Fruit fly (Drosophila melanogaster): ENCODE measurements around the gene Ptip.

The Ptip gene

DNA sequence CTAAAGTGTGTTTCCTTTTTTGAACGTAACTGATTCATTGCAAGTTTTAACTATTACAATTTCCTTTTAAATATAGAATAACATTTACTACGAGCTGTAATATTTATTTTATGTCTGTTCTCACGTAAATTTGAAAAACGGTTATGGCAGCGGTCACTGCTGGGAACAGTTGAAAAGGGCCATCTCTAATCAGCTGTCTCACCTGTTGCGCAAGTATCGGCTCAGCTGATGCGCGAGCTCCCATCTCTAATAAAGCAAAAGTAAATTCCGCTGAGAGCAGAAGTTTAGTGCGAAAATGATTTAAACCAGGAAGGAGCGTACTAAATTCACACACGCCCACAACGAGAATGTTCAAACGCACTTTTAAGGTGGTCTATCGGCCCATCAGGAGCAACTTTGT, 42.7 kb upstream of the Ptip start, which contains the start of gene Pex1 (continued):
- no peak for TF ChIP-seq fd64A (GFP tag; optimal IDR thresholded peaks at IDR 0.05)
- peak; percentile 69 for TF ChIP-seq zen2 (GFP tag; IDR thresholded peaks at IDR 0.05; ENCODE audit: partially characterized antibody)
- TF ChIP-seq Sry-δ (GFP tag; optimal IDR thresholded peaks at IDR 0.05), result peak; percentile 92
- no peak for TF ChIP-seq tap (tag; optimal IDR thresholded peaks at IDR 0.05)
- TF ChIP-seq her (GFP tag; optimal IDR thresholded peaks at IDR 0.05), result no peak
- TF ChIP-seq pb (GFP tag; optimal IDR thresholded peaks at IDR 0.05), result no peak
- TF ChIP-seq Atf-2 (GFP tag; optimal IDR thresholded peaks at IDR 0.05), result no peak
- TF ChIP-seq CG18262 (tag; optimal IDR thresholded peaks at IDR 0.05), result no peak
- TF ChIP-seq Dp (GFP tag; optimal IDR thresholded peaks at IDR 0.05), result peak; percentile 61
- peak; percentile 66 for TF ChIP-seq inv (GFP tag; IDR thresholded peaks at IDR 0.05; ENCODE audit: partially characterized antibody)
- peak; percentile 98 to 99 for TF ChIP-seq crp (GFP tag; optimal IDR thresholded peaks at IDR 0.05)
- no peak for TF ChIP-seq CG12769 (tag; optimal IDR thresholded peaks at IDR 0.05)
- no peak for TF ChIP-seq CG17568 (GFP tag; optimal IDR thresholded peaks at IDR 0.05)
- TF ChIP-seq gsb (GFP tag; IDR thresholded peaks at IDR 0.05), result no peak
- TF ChIP-seq unpg (GFP tag; optimal IDR thresholded peaks at IDR 0.05), result no peak
- TF ChIP-seq CG4424 (GFP tag; optimal IDR thresholded peaks at IDR 0.05), result no peak
- no peak for TF ChIP-seq CG14050 (GFP tag; IDR thresholded peaks at IDR 0.05)
- TF ChIP-seq Hmr (GFP tag; optimal IDR thresholded peaks at IDR 0.05), result no peak
- no peak; the same call in 1 of the 2 replicates for TF ChIP-seq Xrp1 (GFP tag; IDR thresholded peaks at IDR 0.05)
- no peak for TF ChIP-seq crc (GFP tag; optimal IDR thresholded peaks at IDR 0.05)
- TF ChIP-seq dati (GFP tag; IDR thresholded peaks at IDR 0.05), result no peak
- no peak for TF ChIP-seq disco-r (GFP tag; optimal IDR thresholded peaks at IDR 0.05)
- no peak for TF ChIP-seq CG10209 (GFP tag; optimal IDR thresholded peaks at IDR 0.05)
- no peak for TF ChIP-seq CG33557 (GFP tag; optimal IDR thresholded peaks at IDR 0.05)
- TF ChIP-seq Antp (GFP tag; optimal IDR thresholded peaks at IDR 0.05), result no peak
- no peak for TF ChIP-seq ash1 (GFP tag; optimal IDR thresholded peaks at IDR 0.05)
- TF ChIP-seq Ada2b (GFP tag; IDR thresholded peaks at IDR 0.05), result peak; percentile 47
- TF ChIP-seq fd96Cb (tag; optimal IDR thresholded peaks at IDR 0.05), result no peak
- TF ChIP-seq run (tag; optimal IDR thresholded peaks at IDR 0.05), result no peak
- no peak for TF ChIP-seq br (optimal IDR thresholded peaks at IDR 0.05)
- TF ChIP-seq kni (GFP tag; optimal IDR thresholded peaks at IDR 0.05), result no peak
- no peak for TF ChIP-seq CG7372 (GFP tag; IDR thresholded peaks at IDR 0.05)
- peak; percentile 91 for TF ChIP-seq CG3995 (GFP tag; optimal IDR thresholded peaks at IDR 0.05)
- no peak for TF ChIP-seq slou (GFP tag; optimal IDR thresholded peaks at IDR 0.05)
- no peak for TF ChIP-seq ac (GFP tag; optimal IDR thresholded peaks at IDR 0.05)
- no peak for TF ChIP-seq CTCF (GFP tag; optimal IDR thresholded peaks at IDR 0.05)
- peak; percentile 39 for TF ChIP-seq CG17829 (tag; optimal IDR thresholded peaks at IDR 0.05)
- no peak for TF ChIP-seq cg (GFP tag; optimal IDR thresholded peaks at IDR 0.05)
- TF ChIP-seq Dref (GFP tag; IDR thresholded peaks at IDR 0.05), result peak; percentile 41
- no peak for TF ChIP-seq nmo (GFP tag; optimal IDR thresholded peaks at IDR 0.05)
- TF ChIP-seq nerfin-1 (tag; optimal IDR thresholded peaks at IDR 0.05), result no peak
- no peak for TF ChIP-seq tx (GFP tag; optimal IDR thresholded peaks at IDR 0.05)
- TF ChIP-seq CG8765 (GFP tag; IDR thresholded peaks at IDR 0.05), result no peak
- TF ChIP-seq Dip2 (GFP tag; IDR thresholded peaks at IDR 0.05), result no peak
- TF ChIP-seq stwl (tag; optimal IDR thresholded peaks at IDR 0.05), result peak; percentile 72
- TF ChIP-seq crol (GFP tag; IDR thresholded peaks at IDR 0.05), result no peak
- peak; percentile 37 for TF ChIP-seq HmgZ (tag; optimal IDR thresholded peaks at IDR 0.05)
- no peak for TF ChIP-seq Mad (GFP tag; optimal IDR thresholded peaks at IDR 0.05)
- no peak for TF ChIP-seq dm (GFP tag; optimal IDR thresholded peaks at IDR 0.05)
- TF ChIP-seq CG12236 (GFP tag; optimal IDR thresholded peaks at IDR 0.05), result no peak
- TF ChIP-seq CG18599 (GFP tag; optimal IDR thresholded peaks at IDR 0.05), result no peak
- TF ChIP-seq HmgD (GFP tag; optimal IDR thresholded peaks at IDR 0.05), result no peak
- no peak for TF ChIP-seq CG6272 (GFP tag; IDR thresholded peaks at IDR 0.05)
